Worm (Caenorhabditis elegans): ENCODE data around the gene col-140.

DNA sequence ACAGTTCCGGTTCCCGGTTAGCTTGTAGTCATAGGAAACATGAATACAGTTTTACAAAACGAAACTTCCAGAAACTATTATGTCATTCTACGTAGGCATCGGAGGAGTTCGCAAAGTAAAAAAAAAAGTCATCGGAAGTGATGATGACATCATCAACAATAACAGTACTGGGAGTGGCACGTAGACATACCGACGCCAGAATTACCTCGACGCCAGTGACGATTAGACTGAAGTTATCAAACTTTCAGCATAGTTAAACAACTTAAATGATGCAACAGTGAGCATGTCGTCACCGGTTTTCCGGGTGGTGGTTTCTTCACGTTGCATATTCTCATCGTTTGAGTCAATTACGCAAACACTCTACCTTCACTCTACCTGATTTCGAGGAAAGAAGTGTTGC lies 16.2 kb downstream of the col-140 start:
- TF ChIP-seq T20F7.1 (GFP tag; optimal IDR thresholded peaks at IDR 0.05) (no peak), zag-1 (tag; optimal IDR thresholded peaks at IDR 0.05) (no peak), ztf-7 (tag; optimal IDR thresholded peaks at IDR 0.05) (no peak), fos-1 (tag; optimal IDR thresholded peaks at IDR 0.05) (no peak)

Data from whole organism, L4 larva.